Worm (Caenorhabditis elegans) whole organism, late embryonic: ENCODE data around the gene bre-1.
A peak's percentile ranks its signal among the peaks of the same experiment; 100 is the strongest.

Experiments
- C08G9.2 ChIP-seq: sonication (generic microtip); optimal IDR thresholded peaks from 2 replicates; lab custom pipeline; 2016; ENCODE audit warnings: mild to moderate bottlenecking, missing genetic modification characterization, moderate library complexity, missing compliant biosample characterization
- F13H6.1 ChIP-seq: sonication (generic microtip); optimal IDR thresholded peaks from 2 replicates; lab custom pipeline; 2016; ENCODE audit warnings: missing genetic modification characterization, missing compliant biosample characterization
- K02D7.2 ChIP-seq: sonication (generic microtip); optimal IDR thresholded peaks from 2 replicates; lab custom pipeline; 2017; ENCODE audit warnings: mild to moderate bottlenecking, missing genetic modification characterization, missing compliant biosample characterization
- ama-1 ChIP-seq: fragments of 150-350 bp; optimal IDR thresholded peaks from 2 replicates; lab custom pipeline; 2014
- ceh-14 ChIP-seq: sonication (generic microtip); optimal IDR thresholded peaks from 2 replicates; lab custom pipeline; 2016; ENCODE audit warnings: missing genotype, missing genetic modification characterization, missing compliant biosample characterization
- ceh-19 ChIP-seq: fragments of 200-800 bp; sonication (Bioruptor generic); optimal IDR thresholded peaks from 2 replicates; lab custom pipeline; 2018; ENCODE audit warnings: mild to moderate bottlenecking, missing genetic modification characterization, missing compliant biosample characterization
- ceh-24 ChIP-seq: sonication (generic microtip); optimal IDR thresholded peaks from 2 replicates; lab custom pipeline; 2016; ENCODE audit warnings: mild to moderate bottlenecking, missing genetic modification characterization, missing compliant biosample characterization
- ceh-30 ChIP-seq: fragments of 150-350 bp; optimal IDR thresholded peaks from 2 replicates; lab custom pipeline; 2014; ENCODE audit warnings: missing biosample characterization, missing genetic modification characterization
- ceh-31 ChIP-seq: sonication (generic microtip); optimal IDR thresholded peaks from 2 replicates; lab custom pipeline; 2016; ENCODE audit warnings: missing genetic modification characterization, missing compliant biosample characterization
- ceh-34 ChIP-seq: sonication (generic microtip); optimal IDR thresholded peaks from 2 replicates; lab custom pipeline; 2016; ENCODE audit warnings: mild to moderate bottlenecking, missing genetic modification characterization, missing compliant biosample characterization
- ceh-48 ChIP-seq: sonication (generic microtip); optimal IDR thresholded peaks from 2 replicates; lab custom pipeline; 2016; ENCODE audit warnings: missing genetic modification characterization, inconsistent platforms, missing compliant biosample characterization
- ceh-6 ChIP-seq: fragments of 200-800 bp; sonication (Bioruptor generic); optimal IDR thresholded peaks from 2 replicates; lab custom pipeline; 2018; ENCODE audit warnings: mild to moderate bottlenecking, missing genetic modification characterization, missing compliant biosample characterization
- dmd-4 ChIP-seq: sonication (generic microtip); optimal IDR thresholded peaks from 2 replicates; lab custom pipeline; 2016; ENCODE audit warnings: borderline replicate concordance, missing genetic modification characterization, missing compliant biosample characterization
- ets-4 ChIP-seq: sonication (generic microtip); optimal IDR thresholded peaks from 2 replicates; lab custom pipeline; 2016; ENCODE audit warnings: missing genetic modification characterization, missing compliant biosample characterization
- eyg-1 ChIP-seq: sonication (generic microtip); optimal IDR thresholded peaks from 2 replicates; lab custom pipeline; 2016; ENCODE audit warnings: missing genotype, missing genetic modification characterization, missing compliant biosample characterization
- fax-1 ChIP-seq: sonication (generic microtip); optimal IDR thresholded peaks from 2 replicates; lab custom pipeline; 2016; ENCODE audit warnings: missing genotype, missing genetic modification characterization, missing compliant biosample characterization
- fkh-10 ChIP-seq: fragments of 150-350 bp; optimal IDR thresholded peaks from 2 replicates; lab custom pipeline; 2014; ENCODE audit warnings: missing biosample characterization, missing genetic modification reagents, missing genetic modification characterization
- fkh-6 ChIP-seq: sonication (generic microtip); optimal IDR thresholded peaks from 2 replicates; lab custom pipeline; 2016; ENCODE audit warnings: missing genetic modification characterization, missing compliant biosample characterization
- hlh-13 ChIP-seq: fragments of 200-800 bp; sonication (Bioruptor generic); optimal IDR thresholded peaks from 2 replicates; lab custom pipeline; 2018; ENCODE audit warnings: mild to moderate bottlenecking, missing genetic modification characterization, missing compliant biosample characterization
- hlh-30 ChIP-seq: sonication (generic microtip); optimal IDR thresholded peaks from 2 replicates; lab custom pipeline; 2017; ENCODE audit warnings: antibody characterized with exemption, missing genetic modification characterization, missing compliant biosample characterization; ENCODE audit not compliant: insufficient read depth
- lim-6 ChIP-seq: sonication (generic microtip); optimal IDR thresholded peaks from 2 replicates; lab custom pipeline; 2016; ENCODE audit warnings: missing genetic modification characterization, missing compliant biosample characterization
- lin-11 ChIP-seq: fragments of 200-800 bp; sonication (Bioruptor generic); optimal IDR thresholded peaks from 2 replicates; lab custom pipeline; 2018; ENCODE audit warnings: mild to moderate bottlenecking, missing genetic modification characterization, missing compliant biosample characterization
- madf-2 ChIP-seq: sonication (generic microtip); optimal IDR thresholded peaks from 2 replicates; lab custom pipeline; 2017; ENCODE audit warnings: missing genetic modification characterization, missing compliant biosample characterization
- nfya-1 ChIP-seq: sonication (generic microtip); optimal IDR thresholded peaks from 2 replicates; lab custom pipeline; 2017; ENCODE audit warnings: missing genetic modification characterization, mild to moderate bottlenecking, missing compliant biosample characterization, antibody characterized with exemption, moderate library complexity
- nhr-11 ChIP-seq: fragments of 150-350 bp; optimal IDR thresholded peaks from 2 replicates; lab custom pipeline; 2014; ENCODE audit warnings: missing biosample characterization, missing genetic modification characterization
- odd-2 ChIP-seq: sonication (generic microtip); optimal IDR thresholded peaks from 2 replicates; lab custom pipeline; 2017; ENCODE audit warnings: antibody characterized with exemption, mild to moderate bottlenecking, missing genetic modification characterization, missing compliant biosample characterization
- pag-3 ChIP-seq: sonication (generic microtip); optimal IDR thresholded peaks from 2 replicates; lab custom pipeline; 2016; ENCODE audit warnings: missing compliant biosample characterization, missing genetic modification characterization, borderline replicate concordance
- pat-9 ChIP-seq: fragments of 200-800 bp; sonication (Bioruptor generic); optimal IDR thresholded peaks from 2 replicates; lab custom pipeline; 2018; ENCODE audit warnings: mild to moderate bottlenecking, missing genetic modification characterization, moderate library complexity, missing compliant biosample characterization
- pax-1 ChIP-seq: fragments of 150-350 bp; optimal IDR thresholded peaks from 2 replicates; lab custom pipeline; 2014; ENCODE audit warnings: missing biosample characterization, missing genetic modification characterization
- pha-2 ChIP-seq: sonication (generic microtip); optimal IDR thresholded peaks from 2 replicates; lab custom pipeline; 2017; ENCODE audit warnings: mild to moderate bottlenecking, missing genetic modification characterization, missing compliant biosample characterization
- pros-1 ChIP-seq: fragments of 150-350 bp; optimal IDR thresholded peaks from 2 replicates; lab custom pipeline; 2014; ENCODE audit warnings: missing biosample characterization, missing genetic modification reagents, missing genetic modification characterization
- sox-2 ChIP-seq: fragments of 200-800 bp; sonication (Bioruptor generic); IDR thresholded peaks from 2 replicates; pipeline ENCODE4 v1.3.6; 2022; ENCODE audit warnings: missing genetic modification reagents, missing genetic modification characterization, missing compliant biosample characterization
- sox-4 ChIP-seq: sonication (generic microtip); optimal IDR thresholded peaks from 2 replicates; lab custom pipeline; 2017; ENCODE audit warnings: mild to moderate bottlenecking, missing genetic modification characterization, inconsistent platforms, missing compliant biosample characterization
- syd-9 ChIP-seq: sonication (generic microtip); optimal IDR thresholded peaks from 2 replicates; lab custom pipeline; 2016; ENCODE audit warnings: mild to moderate bottlenecking, missing genetic modification characterization, moderate library complexity, missing compliant biosample characterization
- tbx-2 ChIP-seq: sonication (generic microtip); optimal IDR thresholded peaks from 2 replicates; lab custom pipeline; 2016; ENCODE audit warnings: missing genetic modification characterization, missing compliant biosample characterization
- unc-3 ChIP-seq, 2 experiments: fragments of 200-800 bp in 1 of 2; sonication (Bioruptor generic) in 1 of 2; sonication (generic microtip) in 1 of 2; conservative IDR thresholded peaks in 1 of 2; optimal IDR thresholded peaks in 1 of 2; 2 replicates each; pipeline versions ENCODE4 v1.3.6 to Lab custom; 2016 to 2022; ENCODE audit warnings: missing compliant biosample characterization in 2 of 2, missing genetic modification characterization in 2 of 2, missing genetic modification reagents in 1 of 2
- unc-55 ChIP-seq: sonication (generic microtip); optimal IDR thresholded peaks from 2 replicates; lab custom pipeline; 2017; ENCODE audit warnings: missing biosample characterization, missing genetic modification reagents, missing genetic modification characterization
- zip-5 ChIP-seq: sonication (generic microtip); optimal IDR thresholded peaks from 2 replicates; lab custom pipeline; 2016; ENCODE audit warnings: missing genetic modification characterization, missing compliant biosample characterization

bre-1 gene

DNA sequence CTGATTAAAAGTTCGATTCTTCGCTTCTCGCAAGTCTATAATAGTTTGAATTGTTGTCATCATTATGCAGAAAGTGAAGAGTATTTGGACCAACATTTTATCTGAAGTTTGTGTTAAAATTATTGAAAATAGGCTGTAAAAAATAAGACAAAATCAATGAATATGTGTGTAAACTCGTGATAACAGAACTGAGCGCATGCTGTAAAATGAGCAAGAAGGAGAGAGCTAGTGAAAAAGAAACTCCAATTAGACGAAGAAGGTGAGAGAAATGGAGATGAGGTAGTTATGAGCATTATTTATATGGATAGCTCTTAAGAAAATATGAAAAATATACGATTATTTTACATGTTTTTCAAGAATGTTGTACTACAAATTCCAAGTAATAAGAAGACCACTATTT is 33.8 kb downstream of the bre-1 start, which contains the start of gene C53D6.4:
TSS of gene C53D6.4 (minus strand) at position 101 of the 400 bp plus-strand sequence.
- TF ChIP-seq ceh-48 (tag; lab: Kevin White, UChicago) (no peak), pros-1 (tag; lab: Kevin White, UChicago) (no peak), sox-2 (GFP tag; lab: Robert Waterston, UW) (no peak), pat-9 (no peak), eyg-1 (tag; lab: Kevin White, UChicago) (no peak)

DNA sequence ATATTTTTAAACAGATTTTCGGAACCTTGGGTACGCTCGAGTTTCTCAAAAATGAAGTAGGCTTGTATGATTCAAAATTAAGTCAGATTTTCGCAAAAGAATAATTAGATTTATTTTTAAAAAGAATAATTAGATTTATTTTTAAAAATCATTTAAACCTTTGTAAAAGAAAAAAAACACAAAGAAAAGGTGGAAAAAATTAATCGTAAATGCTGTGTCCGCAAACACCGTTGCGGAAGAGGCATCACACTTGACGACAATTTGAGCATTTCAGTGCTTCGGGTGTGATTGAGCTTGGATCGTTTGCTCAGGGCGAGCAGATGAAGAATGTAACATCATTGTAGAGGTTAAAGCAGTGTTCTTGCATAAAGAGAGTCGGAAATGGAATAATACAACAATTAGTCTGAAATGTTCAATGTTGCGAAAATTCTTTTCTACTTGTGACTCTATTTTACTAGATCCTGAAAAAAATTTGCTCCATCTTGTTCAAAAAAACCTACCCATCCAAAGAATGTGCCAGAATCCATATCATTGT is 34.2 kb downstream of the bre-1 start:
- no peak for TF ChIP-seq nhr-11
- no peak for TF ChIP-seq ceh-6
- TF ChIP-seq ceh-19 (GFP tag; lab: Kevin White, UChicago): no peak
- no peak for TF ChIP-seq hlh-30 (tag; lab: Kevin White, UChicago)
- TF ChIP-seq pha-2 (tag; lab: Kevin White, UChicago): no peak
- TF ChIP-seq K02D7.2: no peak
- no peak for TF ChIP-seq ets-4 (tag; lab: Kevin White, UChicago)
- no peak for TF ChIP-seq lim-6 (tag; lab: Kevin White, UChicago)
- no peak for TF ChIP-seq ceh-31 (tag; lab: Kevin White, UChicago)
- TF ChIP-seq ceh-24 (tag; lab: Kevin White, UChicago): no peak
- no peak for TF ChIP-seq pag-3 (tag; lab: Kevin White, UChicago)
- no peak for TF ChIP-seq nfya-1 (tag; lab: Kevin White, UChicago)
- no peak for TF ChIP-seq ama-1 (lab: Kevin White, UChicago)
- no peak for TF ChIP-seq tbx-2 (tag; lab: Kevin White, UChicago)

DNA sequence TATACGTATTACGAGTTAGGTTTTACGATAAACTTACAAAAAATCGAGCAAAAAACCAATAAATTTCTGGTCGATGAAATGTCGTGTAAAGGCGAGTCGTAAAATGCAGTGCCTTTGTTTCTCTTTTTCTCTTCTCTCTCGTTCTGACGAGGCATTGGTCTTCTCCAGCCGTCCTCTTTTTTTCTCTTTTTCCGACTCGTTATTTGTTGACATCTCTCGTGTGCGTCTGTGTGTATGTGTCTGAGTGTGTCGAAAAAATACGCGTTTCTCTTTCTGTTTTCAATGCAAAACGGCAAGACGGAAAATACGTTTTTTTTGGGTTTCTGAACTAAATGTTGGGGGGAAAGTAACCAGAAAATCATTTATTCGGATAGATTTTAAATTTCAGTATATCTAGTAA is 45.5 kb downstream of the bre-1 start, which contains the start of gene C53D6.6:
TSS of gene C53D6.6 (minus strand) at position 118 of the 400 bp plus-strand sequence.
- TF ChIP-seq pax-1: no peak
- no peak for TF ChIP-seq pha-2 (tag; lab: Kevin White, UChicago)
- TF ChIP-seq unc-55 (GFP tag; lab: Kevin White, UChicago): peak; percentile 46
- no peak for TF ChIP-seq ceh-19 (GFP tag; lab: Kevin White, UChicago)
- TF ChIP-seq odd-2 (tag; lab: Kevin White, UChicago): no peak
- TF ChIP-seq ceh-34 (tag; lab: Kevin White, UChicago): no peak
- TF ChIP-seq tbx-2 (tag; lab: Kevin White, UChicago): peak; percentile 39
- no peak for TF ChIP-seq dmd-4
- no peak for TF ChIP-seq ceh-14
- TF ChIP-seq zip-5 (tag; lab: Kevin White, UChicago): no peak
- no peak for TF ChIP-seq hlh-30 (tag; lab: Kevin White, UChicago)
- TF ChIP-seq nfya-1 (tag; lab: Kevin White, UChicago): peak; percentile 38
- no peak for TF ChIP-seq fkh-6
- no peak for TF ChIP-seq fax-1 (tag; lab: Kevin White, UChicago)
- no peak for TF ChIP-seq C08G9.2
- no peak for TF ChIP-seq hlh-13
- no peak for TF ChIP-seq unc-3 (GFP tag; conservative IDR thresholded peaks at IDR 0.05; lab: Robert Waterston, UW)
- no peak for TF ChIP-seq unc-3 (tag; optimal IDR thresholded peaks at IDR 0.05; lab: Kevin White, UChicago)
- TF ChIP-seq sox-4 (tag; lab: Kevin White, UChicago): no peak

DNA sequence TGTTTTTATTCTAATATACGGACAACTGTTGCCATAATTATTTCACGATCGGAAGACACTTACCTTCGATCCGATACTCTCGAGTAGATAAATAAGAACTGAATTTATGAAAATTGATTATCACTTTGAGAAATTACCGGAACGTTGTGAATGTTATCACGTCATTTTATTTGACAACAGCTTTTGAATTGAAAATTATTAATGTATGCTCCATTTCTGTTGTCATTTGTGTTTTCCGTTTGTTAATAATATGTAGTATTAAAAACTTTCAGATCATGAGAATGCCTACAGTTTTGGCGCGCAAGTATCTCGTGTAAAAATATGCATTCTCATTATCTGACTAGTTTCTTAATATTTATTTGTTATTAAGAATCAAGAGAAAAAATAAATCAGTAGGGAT is 47.3 kb downstream of the bre-1 start, which contains the start of gene C53D6.10:
TSS of gene C53D6.10 (minus strand) at position 101 of the 400 bp plus-strand sequence.
- TF ChIP-seq lin-11 (no peak), syd-9 (tag; lab: Kevin White, UChicago) (no peak), fkh-10 (GFP tag; lab: Kevin White, UChicago) (no peak), K02D7.2 (no peak), C08G9.2 (no peak), ama-1 (lab: Kevin White, UChicago) (no peak), madf-2 (no peak), ceh-30 (tag; lab: Kevin White, UChicago) (no peak), F13H6.1 (no peak)
